Worm (Caenorhabditis elegans): ENCODE data around the gene Y82E9BR.20.

ce11 chrIII:1399670-1400069, 25.5 kb downstream of the Y82E9BR.20 start, which contains the start of gene pals-16:
- TF ChIP-seq jun-1 (tag; optimal IDR thresholded peaks at IDR 0.05) (no peak), nhr-237 (tag; optimal IDR thresholded peaks at IDR 0.05) (no peak), aly-2 (tag; optimal IDR thresholded peaks at IDR 0.05) (no peak), lin-15B (tag; optimal IDR thresholded peaks at IDR 0.05) (no peak), tag-97 (GFP tag; IDR thresholded peaks at IDR 0.05) (no peak), F49E8.2 (tag; optimal IDR thresholded peaks at IDR 0.05; ENCODE audit: borderline replicate concordance) (no peak), unc-130 (GFP tag; optimal IDR thresholded peaks at IDR 0.05) (no peak), fkh-10 (GFP tag; optimal IDR thresholded peaks at IDR 0.05) (no peak), nhr-25 (tag; optimal IDR thresholded peaks at IDR 0.05; ENCODE audit: borderline replicate concordance, insufficient read depth) (no peak), snpc-4 (tag; optimal IDR thresholded peaks at IDR 0.05) (no peak), nhr-28 (tag; optimal IDR thresholded peaks at IDR 0.05) (no peak), ces-1 (GFP tag; optimal IDR thresholded peaks at IDR 0.05) (no peak)
